Fruit fly (Drosophila melanogaster) whole organism, wandering third instar larva: ENCODE measurements around the gene CG10513.
A peak's percentile ranks its signal among the peaks of the same experiment; 100 is the strongest.

ENCODE experiments used
- Abd-B ChIP-seq: fragments of >200 bp; optimal IDR thresholded peaks from 2 replicates; lab custom pipeline; 2017; ENCODE audit warnings: missing biosample characterization, missing genetic modification characterization
- CG32264 ChIP-seq: fragments of 200-800 bp; sonication (Bioruptor generic); optimal IDR thresholded peaks from 2 replicates; lab custom pipeline; 2016; ENCODE audit warnings: missing biosample characterization, missing genetic modification characterization
- CG9705 ChIP-seq: fragments of 200-800 bp; sonication (Bioruptor generic); optimal IDR thresholded peaks from 2 replicates; lab custom pipeline; 2018; ENCODE audit warnings: missing biosample characterization, mild to moderate bottlenecking, missing genetic modification characterization
- Dfd ChIP-seq: fragments of >200 bp; optimal IDR thresholded peaks from 2 replicates; lab custom pipeline; 2017; ENCODE audit warnings: missing biosample characterization, missing genetic modification characterization
- Dif ChIP-seq: fragments of 200-275, 200-300 bp; sonication (Bioruptor generic); optimal IDR thresholded peaks from 2 replicates; lab custom pipeline; 2018; ENCODE audit warnings: missing biosample characterization, missing genetic modification characterization; ENCODE audit not compliant: partially characterized antibody
- GATAd ChIP-seq: sonication (Bioruptor generic); optimal IDR thresholded peaks from 2 replicates; lab custom pipeline; 2016; ENCODE audit warnings: missing biosample characterization, missing genetic modification characterization
- HLH106 ChIP-seq: fragments of 200-800 bp; optimal IDR thresholded peaks from 3 replicates; lab custom pipeline; 2019; ENCODE audit warnings: missing biosample characterization, mild to moderate bottlenecking, missing genetic modification characterization, moderate library complexity
- Hr83 ChIP-seq: fragments of 200-300 bp; sonication (Bioruptor generic); optimal IDR thresholded peaks from 2 replicates; lab custom pipeline; 2016; ENCODE audit warnings: missing biosample characterization, mild to moderate bottlenecking, missing genetic modification characterization, moderate library complexity; ENCODE audit not compliant: poor library complexity, severe bottlenecking
- Mio ChIP-seq: sonication (Bioruptor generic); optimal IDR thresholded peaks from 2 replicates; lab custom pipeline; 2016; ENCODE audit warnings: missing biosample characterization, missing genetic modification characterization
- Myc ChIP-seq: fragments of >200 bp; optimal IDR thresholded peaks from 2 replicates; lab custom pipeline; 2017
- N ChIP-seq: fragments of >200 bp; optimal IDR thresholded peaks from 2 replicates; lab custom pipeline; 2018; ENCODE audit warnings: missing biosample characterization, missing external identifiers, missing genetic modification characterization
- Rel ChIP-seq, 2 experiments: fragments of 200-800 bp; sonication (Bioruptor generic) in 1 of 2; optimal IDR thresholded peaks; 2 replicates in 1 of 2; 3 replicates in 1 of 2; lab custom pipeline; 2016 to 2019; ENCODE audit warnings: mild to moderate bottlenecking in 2 of 2, missing biosample characterization in 2 of 2, missing genetic modification characterization in 2 of 2, moderate library complexity in 1 of 2
- Sp1 ChIP-seq: fragments of 200-800 bp; sonication (Bioruptor generic); optimal IDR thresholded peaks from 3 replicates; lab custom pipeline; 2019; ENCODE audit warnings: missing biosample characterization, mild to moderate bottlenecking, missing genetic modification characterization, moderate library complexity
- br ChIP-seq: fragments of 200-800 bp; sonication (Bioruptor generic); optimal IDR thresholded peaks from 2 replicates; lab custom pipeline; 2016; ENCODE audit warnings: missing biosample characterization, missing genetic modification characterization
- brk ChIP-seq: fragments of 200-800 bp; sonication (Bioruptor generic); optimal IDR thresholded peaks from 2 replicates; lab custom pipeline; 2016; ENCODE audit warnings: missing biosample characterization, mild to moderate bottlenecking, missing genetic modification characterization
- dsf ChIP-seq: sonication (Bioruptor generic); optimal IDR thresholded peaks from 2 replicates; lab custom pipeline; 2016; ENCODE audit warnings: missing biosample characterization, missing genetic modification characterization, borderline replicate concordance
- foxo ChIP-seq, 2 experiments: fragments of 200-800 bp; sonication (Bioruptor generic); optimal IDR thresholded peaks; 2 replicates in 1 of 2; 3 replicates in 1 of 2; lab custom pipeline; 2016 to 2017; ENCODE audit warnings: missing biosample characterization in 2 of 2, missing genetic modification characterization in 2 of 2
- fru ChIP-seq: fragments of 200-800 bp; sonication (Bioruptor generic); optimal IDR thresholded peaks from 3 replicates; lab custom pipeline; 2016; ENCODE audit warnings: missing biosample characterization, mild to moderate bottlenecking, missing genetic modification characterization
- h ChIP-seq: fragments of 200-800 bp; sonication (Bioruptor generic); optimal IDR thresholded peaks from 3 replicates; lab custom pipeline; 2016; ENCODE audit warnings: missing biosample characterization, mild to moderate bottlenecking, missing genetic modification characterization
- lola ChIP-seq: fragments of >200 bp; optimal IDR thresholded peaks from 2 replicates; lab custom pipeline; 2017; ENCODE audit warnings: missing biosample characterization, missing genetic modification characterization
- psq ChIP-seq: fragments of 200-800 bp; sonication (Bioruptor generic); optimal IDR thresholded peaks from 3 replicates; lab custom pipeline; 2017; ENCODE audit warnings: missing biosample characterization, mild to moderate bottlenecking, missing genetic modification characterization, moderate library complexity
- rgr ChIP-seq: fragments of 200-800 bp; sonication (Bioruptor generic); optimal IDR thresholded peaks from 3 replicates; lab custom pipeline; 2016; ENCODE audit warnings: missing biosample characterization, mild to moderate bottlenecking, missing genetic modification characterization
- sage ChIP-seq: fragments of 200-800 bp; sonication (Bioruptor generic); optimal IDR thresholded peaks from 2 replicates; lab custom pipeline; 2016; ENCODE audit warnings: missing biosample characterization, mild to moderate bottlenecking, missing genetic modification characterization
- tai ChIP-seq: sonication (Bioruptor generic); optimal IDR thresholded peaks from 2 replicates; lab custom pipeline; 2016; ENCODE audit warnings: missing biosample characterization, missing genetic modification characterization
- woc ChIP-seq: sonication (Bioruptor generic); optimal IDR thresholded peaks from 2 replicates; lab custom pipeline; 2016; ENCODE audit warnings: missing biosample characterization, mild to moderate bottlenecking, missing genetic modification characterization

Gene CG10513

dm6 chr3R:25245052-25245813 lies 31.8 kb downstream of the CG10513 start, which contains the start of gene bam:
TSS of gene bam (minus strand) at chr3R:25245109.
- TF ChIP-seq Myc (lab: Kevin White, UChicago) (peak; percentile 51), foxo (GFP tag; optimal IDR thresholded peaks at IDR 0.05; lab: Kevin White, UChicago) (no peak), Rel (GFP tag; optimal IDR thresholded peaks at IDR 0.05; lab: Kevin White, UChicago) (no peak), Rel (tag; optimal IDR thresholded peaks at IDR 0.05; lab: Kevin White, UChicago) (peak; percentile 77)
- TF ChIP-seq, all 38 proteins: peak for 2

DNA sequence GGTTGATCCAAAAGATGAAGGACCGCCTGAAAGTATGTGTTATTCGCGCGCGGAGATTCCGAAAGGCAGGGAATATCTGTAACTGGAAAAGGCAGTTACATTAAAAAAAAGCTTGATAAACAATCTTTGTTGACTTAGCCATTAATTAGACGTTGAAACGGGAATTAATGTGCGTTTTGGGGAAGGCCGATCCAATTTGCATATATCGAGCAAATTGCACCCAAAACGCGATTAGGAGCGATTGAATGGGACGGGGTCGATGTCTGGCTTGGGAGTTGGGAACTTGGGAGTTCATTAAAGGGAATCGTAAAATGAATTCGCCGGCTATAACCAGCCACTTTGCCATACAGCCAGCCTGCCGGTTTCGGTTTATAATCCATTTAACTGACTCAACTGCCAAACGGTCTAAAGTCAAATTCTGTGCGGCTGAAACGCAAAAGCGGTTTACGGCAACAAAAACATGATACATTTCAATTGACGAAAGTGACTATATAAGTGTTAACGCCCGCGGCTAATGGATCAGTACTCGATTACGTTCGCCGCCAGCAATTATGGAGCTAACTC lies 35.4 kb downstream of the CG10513 start, which contains the start of gene CG11854:
Gene CG11854 (plus strand): TSS at position 514 of the 564 bp plus-strand sequence.
- TF ChIP-seq Rel (GFP tag; optimal IDR thresholded peaks at IDR 0.05; lab: Kevin White, UChicago) (no peak), Rel (tag; optimal IDR thresholded peaks at IDR 0.05; lab: Kevin White, UChicago) (peak; percentile 76), fru (GFP tag; lab: Kevin White, UChicago) (no peak)

DNA sequence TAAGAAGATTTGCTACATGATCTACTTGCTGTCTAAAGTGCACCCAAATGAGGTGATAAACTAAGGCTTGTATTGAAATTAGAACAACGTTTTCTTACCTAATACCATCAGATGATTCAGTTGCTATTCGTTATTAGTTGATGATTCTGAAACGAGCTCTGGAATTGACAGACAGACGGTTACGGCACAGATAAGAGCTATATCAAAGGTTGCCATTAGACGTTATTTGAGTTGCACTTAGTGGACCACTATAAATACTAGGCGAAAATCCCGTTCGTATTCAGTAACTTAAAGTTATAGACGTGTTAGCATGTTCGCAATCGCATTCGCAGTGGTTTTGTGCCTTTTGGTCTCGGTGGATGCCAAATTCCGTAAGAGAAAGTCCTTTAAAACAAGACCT lies 37.1 kb downstream of the CG10513 start, which contains the start of gene to:
Gene to (plus strand): TSS at position 301 of the 400 bp plus-strand sequence.
- TF ChIP-seq Abd-B (GFP tag; lab: Kevin White, UChicago) (no peak), dsf (no peak), Sp1 (GFP tag; lab: Kevin White, UChicago) (no peak), psq (no peak), lola (GFP tag; lab: Kevin White, UChicago) (no peak), Myc (lab: Kevin White, UChicago) (no peak), rgr (GFP tag; lab: Kevin White, UChicago) (no peak), woc (GFP tag; lab: Kevin White, UChicago) (no peak), tai (GFP tag; lab: Kevin White, UChicago) (no peak), fru (GFP tag; lab: Kevin White, UChicago) (no peak), Dfd (no peak), N (GFP tag; lab: Kevin White, UChicago) (no peak), CG9705 (no peak), CG32264 (GFP tag; lab: Kevin White, UChicago) (no peak), Rel (GFP tag; optimal IDR thresholded peaks at IDR 0.05; lab: Kevin White, UChicago) (no peak), Rel (tag; optimal IDR thresholded peaks at IDR 0.05; lab: Kevin White, UChicago) (no peak), Dif (GFP tag; lab: Kevin White, UChicago) (no peak)

- no peak for TF ChIP-seq lola (GFP tag; lab: Kevin White, UChicago)
- TF ChIP-seq Mio, result no peak
- TF ChIP-seq h (GFP tag; lab: Kevin White, UChicago), result no peak
- TF ChIP-seq, all 38 proteins: peak for 0
These were observed 38.0 kb downstream of the CG10513 start for dm6 chr3R:25238771-25239700.

- TF ChIP-seq Dfd (no peak), HLH106 (tag; lab: Kevin White, UChicago) (no peak), fru (GFP tag; lab: Kevin White, UChicago) (no peak), CG9705 (no peak), brk (no peak), GATAd (GFP tag; lab: Kevin White, UChicago) (no peak), N (GFP tag; lab: Kevin White, UChicago) (no peak), Mio (no peak), woc (GFP tag; lab: Kevin White, UChicago) (no peak), br (GFP tag; lab: Kevin White, UChicago) (no peak), tai (GFP tag; lab: Kevin White, UChicago) (no peak), sage (GFP tag; lab: Kevin White, UChicago) (no peak), Hr83 (GFP tag; lab: Kevin White, UChicago) (no peak), CG32264 (GFP tag; lab: Kevin White, UChicago) (no peak)
These were observed 39.7 kb downstream of the CG10513 start, which contains the start of gene Jhbp7 for dm6 chr3R:25237314-25237713. TSS of gene Jhbp7 (plus strand) at chr3R:25237614.
